Fruit fly (Drosophila melanogaster) Kc167 (cell line): ENCODE results near the gene Cpr65Av.

ENCODE experiments used
- Myc ChIP-seq: fragments of >200 bp; optimal IDR thresholded peaks from 2 replicates; lab custom pipeline; 2017; ENCODE audit warnings: missing external identifiers
- Sin3A ChIP-seq: fragments of >200 bp; optimal IDR thresholded peaks from 2 replicates; lab custom pipeline; 2018; ENCODE audit warnings: missing external identifiers
- h ChIP-seq: fragments of >200 bp; optimal IDR thresholded peaks from 3 replicates; lab custom pipeline; 2018; ENCODE audit warnings: missing external identifiers
- insv ChIP-seq: fragments of >200 bp; optimal IDR thresholded peaks from 3 replicates; lab custom pipeline; 2018; ENCODE audit warnings: missing external identifiers
- psq ChIP-seq: fragments of >200 bp; optimal IDR thresholded peaks from 2 replicates; lab custom pipeline; 2017; ENCODE audit warnings: missing external identifiers
- ttk ChIP-seq: sonication (Bioruptor generic); optimal IDR thresholded peaks from 2 replicates; lab custom pipeline; 2017; ENCODE audit warnings: missing external identifiers

The Cpr65Av gene

DNA sequence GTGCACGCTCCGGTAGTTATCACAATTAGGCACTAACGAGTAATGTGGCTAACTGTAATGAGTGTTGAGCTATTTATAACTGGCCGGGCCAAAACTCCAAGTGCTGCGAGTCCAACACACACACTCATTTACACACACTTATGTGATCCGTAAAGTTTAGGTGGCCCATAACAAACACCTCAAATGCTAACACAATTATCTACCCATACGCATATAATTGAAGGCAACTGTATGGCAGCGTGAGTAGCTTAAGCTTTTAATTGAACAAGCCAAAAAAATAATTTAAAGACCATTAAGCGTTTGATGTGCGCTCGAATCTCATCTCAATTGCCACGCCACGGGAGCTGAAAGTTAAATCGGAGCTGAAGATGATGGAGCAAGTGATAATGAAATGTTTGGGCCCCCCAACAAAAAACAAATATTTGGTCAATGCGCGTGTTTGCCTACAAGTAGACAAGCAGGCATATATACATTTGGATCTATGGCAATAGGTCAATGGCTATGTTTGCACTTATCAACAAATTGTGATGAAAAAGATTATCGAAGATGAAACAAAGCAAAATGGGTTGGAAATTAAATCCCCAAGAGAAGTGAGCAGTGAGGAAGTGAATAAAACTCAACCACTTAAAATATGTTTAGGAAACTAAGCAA lies at the start of gene Cpr65Av:
TSS of gene Cpr65Av (minus strand) at position 51 of the 651 bp plus-strand sequence.
- no peak for TF ChIP-seq Myc (lab: Kevin White, UChicago)
- TF ChIP-seq insv (lab: Kevin White, UChicago): no peak
- no peak for TF ChIP-seq psq (lab: Kevin White, UChicago)
- TF ChIP-seq ttk (lab: Kevin White, UChicago): no peak
- no peak for TF ChIP-seq h (lab: Kevin White, UChicago)
- no peak for TF ChIP-seq Sin3A

DNA sequence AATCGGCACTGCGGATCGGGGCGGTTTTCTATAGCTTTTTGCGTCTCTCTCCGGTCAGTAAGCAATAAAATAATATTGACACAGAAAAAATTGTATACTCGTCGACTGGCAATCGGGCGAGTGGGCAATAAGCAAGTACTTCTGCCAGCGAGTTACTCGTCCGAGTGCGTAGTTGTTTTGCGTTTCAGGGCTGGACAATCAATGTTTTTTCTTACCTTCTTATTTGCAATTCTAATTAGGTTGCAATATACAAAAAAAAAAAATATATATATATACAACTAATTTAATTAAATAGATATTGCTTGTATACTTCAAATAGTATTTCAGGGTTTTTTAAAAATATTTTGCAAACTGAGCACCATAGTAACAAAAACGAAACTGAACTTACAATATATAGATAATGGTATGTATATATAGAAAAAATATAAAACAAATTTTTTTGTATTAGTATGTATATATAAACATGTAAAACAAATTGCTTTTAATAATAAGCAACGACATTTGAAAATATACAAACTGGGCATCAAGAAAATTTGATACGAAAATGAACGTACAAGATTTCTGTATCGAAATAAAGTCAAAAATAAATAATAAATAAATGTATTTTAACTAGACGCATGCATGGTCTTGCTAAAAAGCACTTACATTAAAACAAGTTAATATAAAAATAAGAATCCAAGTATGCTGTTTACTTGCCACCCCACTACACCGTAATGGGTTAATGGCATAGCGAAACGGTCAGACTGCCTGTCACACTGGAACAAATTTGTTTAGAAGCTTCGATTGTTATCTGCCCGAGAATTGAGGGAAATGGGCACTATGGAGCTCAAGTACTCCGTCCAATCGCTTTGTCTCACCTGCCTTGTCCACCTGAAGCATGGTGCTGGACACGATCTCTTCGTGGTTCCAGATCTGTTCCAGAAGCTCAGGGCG lies 49.5 kb upstream of the Cpr65Av start, which contains the start of the genes D19A and CG7386:
TSS of gene D19A (minus strand) at position 129 of the 933 bp plus-strand sequence.
TSS of gene CG7386 (plus strand) at position 751 of the 933 bp plus-strand sequence.
- TF ChIP-seq h (lab: Kevin White, UChicago): no peak
- TF ChIP-seq psq (lab: Kevin White, UChicago): no peak
- no peak for TF ChIP-seq Myc (lab: Kevin White, UChicago)
- no peak for TF ChIP-seq ttk (lab: Kevin White, UChicago)
- TF ChIP-seq Sin3A: no peak
- no peak for TF ChIP-seq insv (lab: Kevin White, UChicago)

DNA sequence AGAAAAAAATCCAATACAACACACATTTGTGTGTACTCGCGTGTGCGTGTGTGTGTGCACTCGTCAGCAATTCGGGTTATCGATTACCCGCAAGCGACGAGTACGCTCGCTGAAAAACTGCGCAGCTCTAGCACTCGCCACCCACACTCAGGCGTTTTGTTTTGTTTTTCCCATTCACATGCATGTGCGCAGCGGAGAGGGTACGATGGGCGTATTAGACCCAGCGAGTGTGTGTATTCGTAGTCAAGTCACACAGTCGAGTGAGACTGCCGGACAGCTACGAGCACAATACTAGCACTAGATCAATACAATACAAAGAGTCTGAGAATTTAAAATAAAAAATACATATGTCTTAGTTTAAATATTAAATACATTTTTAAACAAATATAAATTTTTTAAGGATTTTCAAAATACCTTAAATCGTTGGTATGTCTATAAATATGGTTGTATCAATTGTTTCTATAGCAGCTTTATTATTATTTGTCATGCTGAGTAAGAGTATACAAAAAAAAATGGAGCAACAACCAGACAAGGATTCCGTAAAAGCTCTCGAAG lies 45.2 kb upstream of the Cpr65Av start, which contains the start of the genes D19B and CG43293:
TSS of gene D19B (minus strand) at position 37 of the 555 bp plus-strand sequence.
TSS of gene CG43293 (plus strand) at position 306 of the 555 bp plus-strand sequence.
- TF ChIP-seq Sin3A (no peak), h (lab: Kevin White, UChicago) (no peak), insv (lab: Kevin White, UChicago) (no peak), ttk (lab: Kevin White, UChicago) (no peak), psq (lab: Kevin White, UChicago) (no peak), Myc (lab: Kevin White, UChicago) (no peak)

DNA sequence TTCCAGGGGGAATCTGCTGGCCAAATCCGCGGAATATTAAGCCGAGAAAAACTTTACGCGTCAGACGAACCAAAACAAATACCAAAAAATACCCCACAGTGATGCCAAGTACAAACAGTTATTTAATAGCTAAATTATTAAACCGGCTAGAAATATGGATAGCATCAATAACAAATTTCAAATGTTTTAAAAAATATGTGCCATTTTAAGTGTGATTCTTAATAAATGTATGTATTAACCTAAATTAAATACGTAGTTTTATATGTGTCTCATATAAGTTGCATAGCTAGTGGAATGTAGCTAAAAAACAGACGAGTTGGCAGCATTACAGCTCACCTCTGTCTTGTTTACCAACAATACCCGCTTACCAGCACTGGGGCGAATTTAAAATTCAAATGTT lies 42.0 kb upstream of the Cpr65Av start, which contains the start of gene CG10274:
TSS of gene CG10274 (minus strand) at position 54 of the 400 bp plus-strand sequence.
- no peak for TF ChIP-seq Sin3A
- TF ChIP-seq h (lab: Kevin White, UChicago): no peak
- no peak for TF ChIP-seq insv (lab: Kevin White, UChicago)
- no peak for TF ChIP-seq ttk (lab: Kevin White, UChicago)
- TF ChIP-seq Myc (lab: Kevin White, UChicago): no peak

DNA sequence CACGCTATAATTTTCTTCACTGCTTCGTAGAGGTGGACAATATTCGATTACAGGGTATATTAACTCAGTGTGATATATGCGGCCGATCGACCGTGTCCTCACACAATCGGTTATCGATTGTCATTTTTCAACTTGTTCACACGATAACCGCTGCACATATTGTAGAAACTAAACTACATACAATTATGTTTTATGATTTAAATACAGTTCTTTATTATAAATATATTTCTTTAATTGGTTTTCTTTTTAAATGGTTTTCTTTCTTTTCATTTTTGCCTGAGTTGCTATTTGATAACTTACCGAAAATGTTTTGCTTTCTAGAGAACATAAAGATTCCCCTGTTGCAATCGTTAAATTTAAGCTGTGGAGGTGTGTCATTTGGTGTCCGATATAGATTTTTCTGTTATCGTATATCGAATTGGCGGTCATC lies 34.1 kb upstream of the Cpr65Av start, which contains the start of the genes fmt and CG7376:
TSS of gene fmt (minus strand) at position 55 of the 430 bp plus-strand sequence.
TSS of gene CG7376 (plus strand) at position 423 of the 430 bp plus-strand sequence.
- TF ChIP-seq Sin3A (no peak), h (lab: Kevin White, UChicago) (no peak), ttk (lab: Kevin White, UChicago) (no peak), psq (lab: Kevin White, UChicago) (no peak), insv (lab: Kevin White, UChicago) (no peak), Myc (lab: Kevin White, UChicago) (no peak)

DNA sequence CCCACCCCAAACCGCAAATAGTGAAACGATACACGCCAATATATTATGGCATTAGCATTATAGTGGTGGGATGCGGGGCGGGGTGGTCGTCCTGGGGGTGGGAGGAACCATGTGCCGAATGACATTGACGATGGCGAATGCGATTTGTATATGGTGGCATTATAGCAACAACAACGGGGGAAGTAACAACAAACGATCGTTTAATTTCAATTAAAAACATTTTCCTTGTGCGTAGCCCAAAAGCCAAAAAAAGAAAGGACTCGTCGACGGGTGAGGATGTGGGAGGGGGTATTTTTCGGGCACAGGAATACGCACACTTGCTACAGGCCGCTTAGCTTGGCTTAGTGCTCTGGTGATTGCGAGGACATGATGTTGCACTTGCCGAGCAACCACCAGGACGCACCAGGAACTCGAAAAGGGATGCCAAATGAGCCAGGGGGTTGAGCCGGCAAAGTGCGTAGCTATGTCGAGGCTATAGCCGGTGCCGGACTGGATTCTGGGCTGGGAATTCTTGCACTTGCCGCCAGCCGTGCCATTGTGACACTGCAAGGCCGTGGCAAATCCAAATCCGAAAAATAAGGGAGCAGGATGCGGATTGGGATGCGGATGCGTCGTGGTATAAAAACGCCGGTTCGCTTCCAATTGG lies 22.8 kb upstream of the Cpr65Av start, which contains the start of gene Prdm13:
TSS of gene Prdm13 (plus strand) at position 645 of the 646 bp plus-strand sequence.
- no peak for TF ChIP-seq psq (lab: Kevin White, UChicago)
- TF ChIP-seq ttk (lab: Kevin White, UChicago): no peak
- TF ChIP-seq h (lab: Kevin White, UChicago): no peak
- no peak for TF ChIP-seq Sin3A
- TF ChIP-seq insv (lab: Kevin White, UChicago): no peak
- no peak for TF ChIP-seq Myc (lab: Kevin White, UChicago)

DNA sequence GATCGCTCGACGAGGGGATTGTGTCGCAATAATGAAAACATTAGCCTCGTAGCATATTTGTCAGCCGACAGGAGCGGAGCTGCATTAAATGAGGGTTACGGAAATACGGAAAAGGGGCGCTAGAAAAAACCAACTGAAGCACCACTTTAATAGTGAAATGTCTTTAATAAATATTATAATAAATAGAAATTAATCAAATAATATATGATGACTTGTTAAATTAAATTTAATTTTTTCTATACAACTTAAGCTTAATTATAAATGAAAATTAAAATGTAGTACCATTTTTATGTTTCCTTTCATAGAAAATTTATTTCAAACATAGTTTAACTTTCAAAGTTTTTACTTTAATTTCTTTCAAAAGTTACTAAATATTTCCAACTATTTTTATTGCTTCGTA lies 22.2 kb upstream of the Cpr65Av start:
- TF ChIP-seq Myc (lab: Kevin White, UChicago): no peak
- no peak for TF ChIP-seq h (lab: Kevin White, UChicago)
- TF ChIP-seq ttk (lab: Kevin White, UChicago): no peak
- TF ChIP-seq psq (lab: Kevin White, UChicago): no peak
- TF ChIP-seq Sin3A: no peak
- TF ChIP-seq insv (lab: Kevin White, UChicago): no peak

DNA sequence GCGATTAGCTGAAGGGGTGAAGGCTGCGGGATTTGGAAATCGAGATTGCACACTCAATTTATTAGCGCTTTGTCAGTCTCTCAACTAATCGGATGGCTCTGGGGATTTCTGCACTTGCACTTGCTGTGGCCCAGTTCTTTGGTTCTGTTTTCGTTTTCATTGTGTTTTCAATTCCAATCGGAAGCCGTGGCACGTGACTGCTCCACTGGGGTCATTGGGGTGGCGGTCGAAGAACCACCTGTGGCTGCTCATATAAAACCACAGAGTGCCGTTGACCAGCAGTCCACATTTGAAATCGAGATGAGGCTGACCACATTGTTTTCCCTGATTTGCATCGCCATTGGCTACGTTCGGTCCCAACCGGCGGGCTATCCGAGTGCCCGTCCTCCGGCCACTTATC lies 20.7 kb upstream of the Cpr65Av start, which contains the start of gene Cpr65Az:
TSS of gene Cpr65Az (plus strand) at position 301 of the 400 bp plus-strand sequence.
- TF ChIP-seq h (lab: Kevin White, UChicago) (no peak), Myc (lab: Kevin White, UChicago) (no peak), insv (lab: Kevin White, UChicago) (no peak), ttk (lab: Kevin White, UChicago) (no peak), Sin3A (no peak), psq (lab: Kevin White, UChicago) (no peak)

DNA sequence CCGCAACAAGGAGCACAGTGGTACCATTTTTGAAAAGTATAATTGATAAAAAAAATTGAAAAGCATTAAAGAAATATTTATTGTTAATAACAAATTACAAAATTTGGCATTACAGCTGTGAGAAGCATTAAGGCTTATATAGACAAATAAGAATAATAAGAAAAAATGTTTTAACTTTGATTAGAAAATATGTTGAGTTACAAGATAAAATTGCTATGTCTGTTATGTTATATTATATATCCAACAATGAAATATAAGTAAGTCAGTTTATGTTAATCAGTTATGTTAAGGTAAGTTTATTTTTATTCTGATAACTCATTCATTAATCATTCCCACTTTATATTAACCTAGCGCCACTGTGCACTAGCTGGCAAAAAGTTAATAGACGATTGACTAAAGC lies 20.1 kb upstream of the Cpr65Av start:
- TF ChIP-seq ttk (lab: Kevin White, UChicago) (no peak), insv (lab: Kevin White, UChicago) (no peak), Myc (lab: Kevin White, UChicago) (no peak), psq (lab: Kevin White, UChicago) (no peak), Sin3A (no peak), h (lab: Kevin White, UChicago) (no peak)

DNA sequence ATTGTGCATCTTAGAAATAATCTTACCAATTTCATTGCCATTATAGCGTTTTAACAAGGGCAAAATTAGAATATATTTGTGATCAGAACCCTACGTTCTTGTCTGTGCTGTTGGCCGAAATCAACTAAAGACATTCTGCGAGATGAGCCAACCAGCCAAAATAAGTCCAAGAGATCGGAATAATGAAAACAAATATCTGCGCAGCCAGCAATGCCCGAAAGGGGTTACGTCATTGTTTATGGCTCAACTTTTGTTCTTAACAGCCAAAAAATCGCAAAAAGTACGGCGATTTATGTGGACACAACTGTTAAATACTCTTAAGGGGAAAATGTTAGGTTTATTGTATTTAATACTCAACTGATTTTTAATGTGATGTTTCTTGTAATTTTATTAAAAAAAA lies 18.8 kb upstream of the Cpr65Av start, which contains the start of gene Cpr65Ay:
TSS of gene Cpr65Ay (minus strand) at position 101 of the 400 bp plus-strand sequence.
- TF ChIP-seq ttk (lab: Kevin White, UChicago) (no peak), Myc (lab: Kevin White, UChicago) (no peak), h (lab: Kevin White, UChicago) (no peak), psq (lab: Kevin White, UChicago) (no peak), insv (lab: Kevin White, UChicago) (no peak), Sin3A (no peak)
